Worm (Caenorhabditis elegans) whole organism, L1 larva: ENCODE measurements around the gene Y54F10BM.3.

Source experiments
- C16A3.4 ChIP-seq: fragments of 150-350 bp; optimal IDR thresholded peaks from 2 replicates; lab custom pipeline; 2014; ENCODE audit warnings: missing biosample characterization, missing genetic modification characterization
- C34B4.2 ChIP-seq: sonication (generic microtip); optimal IDR thresholded peaks from 2 replicates; lab custom pipeline; 2017; ENCODE audit warnings: mild to moderate bottlenecking, missing genetic modification characterization, missing compliant biosample characterization
- Y116A8C.19 ChIP-seq: sonication (generic microtip); optimal IDR thresholded peaks from 2 replicates; lab custom pipeline; 2016; ENCODE audit warnings: missing compliant biosample characterization, missing genetic modification characterization, borderline replicate concordance
- aha-1 ChIP-seq: fragments of 150-350 bp; optimal IDR thresholded peaks from 2 replicates; lab custom pipeline; 2014; ENCODE audit warnings: missing biosample characterization, missing genetic modification characterization
- blmp-1 ChIP-seq: fragments of 150-350 bp; optimal IDR thresholded peaks from 2 replicates; lab custom pipeline; 2014; ENCODE audit warnings: missing biosample characterization, missing genetic modification characterization
- ceh-82 ChIP-seq, 3 experiments: fragments of 150-350 bp in 1 of 3; sonication (generic microtip) in 2 of 3; optimal IDR thresholded peaks; 2 replicates each; lab custom pipeline; 2014 to 2017; ENCODE audit warnings: missing biosample characterization in 3 of 3, missing genetic modification characterization in 3 of 3
- ces-1 ChIP-seq: fragments of 150-350 bp; optimal IDR thresholded peaks from 2 replicates; lab custom pipeline; 2014; ENCODE audit warnings: missing biosample characterization, missing genetic modification reagents, missing genetic modification characterization
- dpl-1 ChIP-seq, 3 experiments: fragments of 150-350 bp in 2 of 3; sonication (generic microtip) in 1 of 3; optimal IDR thresholded peaks; 2 replicates each; lab custom pipeline; 2014 to 2017; ENCODE audit warnings: missing biosample characterization in 3 of 3, missing genetic modification characterization in 3 of 3, missing genetic modification reagents in 3 of 3
- dsc-1 ChIP-seq: sonication (generic microtip); optimal IDR thresholded peaks from 2 replicates; lab custom pipeline; 2016; ENCODE audit warnings: mild to moderate bottlenecking, missing genetic modification characterization, missing compliant biosample characterization
- efl-1 ChIP-seq, 4 experiments: fragments of 150-350 bp; optimal IDR thresholded peaks in 3 of 4; peaks in 1 of 4; 1 replicate in 1 of 4; 2 replicates in 3 of 4; lab custom pipeline; 2014; ENCODE audit warnings: missing biosample characterization in 2 of 4, missing genetic modification characterization in 2 of 4, missing genetic modification reagents in 2 of 4
- efl-3 ChIP-seq: fragments of 200-800 bp; sonication (Bioruptor generic); optimal IDR thresholded peaks from 2 replicates; lab custom pipeline; 2018; ENCODE audit warnings: mild to moderate bottlenecking, missing genetic modification characterization, missing compliant biosample characterization
- elt-2 ChIP-seq: sonication (generic microtip); optimal IDR thresholded peaks from 2 replicates; lab custom pipeline; 2016; ENCODE audit warnings: missing genetic modification characterization, mild to moderate bottlenecking, inconsistent platforms, missing compliant biosample characterization, missing genetic modification reagents
- fkh-8 ChIP-seq: sonication (generic microtip); optimal IDR thresholded peaks from 2 replicates; lab custom pipeline; 2016; ENCODE audit warnings: mild to moderate bottlenecking, missing genetic modification characterization, missing compliant biosample characterization
- hlh-17 ChIP-seq: fragments of 200-800 bp; sonication (Bioruptor generic); optimal IDR thresholded peaks from 2 replicates; lab custom pipeline; 2018; ENCODE audit warnings: missing genetic modification characterization, mild to moderate bottlenecking, missing compliant biosample characterization, moderate library complexity, borderline replicate concordance
- irx-1 ChIP-seq: sonication (generic microtip); optimal IDR thresholded peaks from 2 replicates; lab custom pipeline; 2016; ENCODE audit warnings: missing genetic modification characterization, missing compliant biosample characterization
- lin-15B ChIP-seq: fragments of 150-350 bp; sonication (generic microtip); optimal IDR thresholded peaks from 3 replicates; lab custom pipeline; 2014; ENCODE audit warnings: missing biosample characterization, missing genetic modification characterization
- lin-35 ChIP-seq, 2 experiments: fragments of 150-350 bp; optimal IDR thresholded peaks; 2 replicates each; lab custom pipeline; 2014; ENCODE audit warnings: missing biosample characterization in 2 of 2, missing genetic modification characterization in 2 of 2, missing genetic modification reagents in 2 of 2
- lsy-2 ChIP-seq, 2 experiments: fragments of 150-350 bp; optimal IDR thresholded peaks; 2 replicates each; lab custom pipeline; 2014; ENCODE audit warnings: missing biosample characterization in 2 of 2, missing genetic modification characterization in 2 of 2
- mef-2 ChIP-seq: fragments of 150-350 bp; optimal IDR thresholded peaks from 2 replicates; lab custom pipeline; 2014; ENCODE audit warnings: missing biosample characterization, missing genetic modification characterization
- mep-1 ChIP-seq: fragments of 150-350 bp; optimal IDR thresholded peaks from 2 replicates; lab custom pipeline; 2014; ENCODE audit warnings: missing biosample characterization, missing genetic modification characterization
- nhr-19 ChIP-seq: fragments of 200-800 bp; sonication (Bioruptor generic); conservative IDR thresholded peaks from 2 replicates; pipeline ENCODE4 v1.3.6; 2022; ENCODE audit warnings: missing genetic modification characterization, missing compliant biosample characterization
- nhr-20 ChIP-seq: sonication (generic microtip); optimal IDR thresholded peaks from 2 replicates; lab custom pipeline; 2016; ENCODE audit warnings: mild to moderate bottlenecking, missing genetic modification characterization, missing compliant biosample characterization
- nhr-77 ChIP-seq: fragments of 150-350 bp; optimal IDR thresholded peaks from 2 replicates; lab custom pipeline; 2014; ENCODE audit warnings: missing biosample characterization, missing genetic modification characterization
- nhr-85 ChIP-seq: sonication (generic microtip); peaks from one replicate; lab custom pipeline; 2016; ENCODE audit warnings: missing genetic modification characterization, inconsistent platforms, missing compliant biosample characterization
- nhr-90 ChIP-seq: sonication (generic microtip); optimal IDR thresholded peaks from 2 replicates; lab custom pipeline; 2016; ENCODE audit warnings: mild to moderate bottlenecking, missing genetic modification characterization, missing compliant biosample characterization; ENCODE audit not compliant: poor library complexity
- pax-3 ChIP-seq: fragments of 200-800 bp; sonication (Bioruptor generic); optimal IDR thresholded peaks from 2 replicates; lab custom pipeline; 2018; ENCODE audit warnings: mild to moderate bottlenecking, missing genetic modification characterization, moderate library complexity, missing compliant biosample characterization
- rnt-1 ChIP-seq: sonication (generic microtip); optimal IDR thresholded peaks from 2 replicates; lab custom pipeline; 2016; ENCODE audit warnings: mild to moderate bottlenecking, missing genetic modification characterization, moderate library complexity, missing compliant biosample characterization
- skn-1 ChIP-seq: fragments of 150-350 bp; optimal IDR thresholded peaks from 2 replicates; lab custom pipeline; 2014; ENCODE audit warnings: missing biosample characterization, missing genetic modification characterization
- snpc-4 ChIP-seq: fragments of 150-350 bp; optimal IDR thresholded peaks from 2 replicates; lab custom pipeline; 2014; ENCODE audit warnings: missing biosample characterization, missing genetic modification characterization
- snu-23 ChIP-seq: sonication (generic microtip); optimal IDR thresholded peaks from 2 replicates; lab custom pipeline; 2016; ENCODE audit warnings: missing genetic modification characterization, missing compliant biosample characterization
- sptf-1 ChIP-seq: fragments of 150-350 bp; optimal IDR thresholded peaks from 2 replicates; lab custom pipeline; 2014; ENCODE audit warnings: missing biosample characterization, missing genetic modification characterization
- sup-37 ChIP-seq: fragments of 200-800 bp; sonication (Bioruptor generic); optimal IDR thresholded peaks from 2 replicates; lab custom pipeline; 2018; ENCODE audit warnings: mild to moderate bottlenecking, missing genetic modification characterization, missing compliant biosample characterization
- swsn-7 ChIP-seq: sonication (generic microtip); optimal IDR thresholded peaks from 2 replicates; lab custom pipeline; 2016; ENCODE audit warnings: missing genetic modification characterization, missing compliant biosample characterization
- tbx-2 ChIP-seq: sonication (generic microtip); optimal IDR thresholded peaks from 2 replicates; lab custom pipeline; 2016; ENCODE audit warnings: missing genetic modification characterization, missing compliant biosample characterization

Gene Y54F10BM.3

ce11 chrIII:2291139-2291538 lies 9.3 kb downstream of the Y54F10BM.3 start, which contains the start of gene fbxa-219:
Gene fbxa-219, plus strand, starts transcription at chrIII:2291415.
- TF ChIP-seq sptf-1 (tag; lab: Kevin White, UChicago) = no peak
- TF ChIP-seq irx-1 (tag; lab: Kevin White, UChicago) = no peak
- TF ChIP-seq fkh-8 (tag; lab: Kevin White, UChicago) = no peak
- peak; percentile 32 for TF ChIP-seq elt-2 (tag; lab: Kevin White, UChicago)
- no peak for TF ChIP-seq Y116A8C.19 (tag; lab: Kevin White, UChicago)
- TF ChIP-seq lin-35 (GFP tag; optimal IDR thresholded peaks at IDR 0.05; lab: Kevin White, UChicago) = peak in 1 of 2 experiments; percentile 45
- no peak for TF ChIP-seq nhr-77 (tag; lab: Kevin White, UChicago)
- no peak for TF ChIP-seq nhr-90 (tag; lab: Kevin White, UChicago)
- no peak for TF ChIP-seq efl-3 (GFP tag; lab: Kevin White, UChicago)
- TF ChIP-seq nhr-20 (tag; lab: Kevin White, UChicago) = no peak
- no peak for TF ChIP-seq mep-1 (tag; lab: Kevin White, UChicago)
- TF ChIP-seq skn-1 (tag; lab: Kevin White, UChicago) = no peak
- TF ChIP-seq dsc-1 (tag; lab: Kevin White, UChicago) = no peak
- TF ChIP-seq lin-15B (tag; lab: Kevin White, UChicago) = no peak
- TF ChIP-seq pax-3 (tag; lab: Kevin White, UChicago) = no peak
- TF ChIP-seq hlh-17 (GFP tag; lab: Kevin White, UChicago) = no peak

- TF ChIP-seq nhr-90 (tag; lab: Kevin White, UChicago) (no peak), lin-35 (GFP tag; optimal IDR thresholded peaks at IDR 0.05; lab: Kevin White, UChicago) (peak in 1 of 2 experiments; percentile 8), efl-1 (optimal IDR thresholded peaks at IDR 0.05; lab: Kevin White, UChicago) (no peak), efl-1 (GFP tag; optimal IDR thresholded peaks at IDR 0.05 in 1 of 2; lab: Kevin White, UChicago) (peak in 1 of 2 experiments; percentile 80)
- TF ChIP-seq, all 84 proteins: peak for 2
These were observed 12.9 kb downstream of the Y54F10BM.3 start for ce11 chrIII:2294736-2295135.

- TF ChIP-seq efl-1 (optimal IDR thresholded peaks at IDR 0.05; lab: Kevin White, UChicago) (no peak), efl-1 (GFP tag; optimal IDR thresholded peaks at IDR 0.05 in 1 of 2; lab: Kevin White, UChicago) (peak in 1 of 2 experiments; percentile 26), tbx-2 (tag; lab: Kevin White, UChicago) (no peak)
These were observed 22.3 kb downstream of the Y54F10BM.3 start for ce11 chrIII:2304149-2304548.

- TF ChIP-seq swsn-7 (tag; lab: Kevin White, UChicago) (peak; percentile 24), tbx-2 (tag; lab: Kevin White, UChicago) (peak; percentile 13), ces-1 (no peak), efl-1 (optimal IDR thresholded peaks at IDR 0.05; lab: Kevin White, UChicago) (peak; percentile 76 to 82), efl-1 (GFP tag; optimal IDR thresholded peaks at IDR 0.05 in 1 of 2; lab: Kevin White, UChicago) (peak; percentile 43 to 95), lsy-2 (tag; optimal IDR thresholded peaks at IDR 0.05; lab: Kevin White, UChicago) (peak; percentile 36 to 52), nhr-19 (GFP tag; lab: Robert Waterston, UW) (no peak), hlh-17 (GFP tag; lab: Kevin White, UChicago) (no peak), dsc-1 (tag; lab: Kevin White, UChicago) (peak; percentile 23), lin-35 (GFP tag; optimal IDR thresholded peaks at IDR 0.05; lab: Kevin White, UChicago) (peak; percentile 20 to 55), blmp-1 (tag; lab: Kevin White, UChicago) (peak; percentile 8), fkh-8 (tag; lab: Kevin White, UChicago) (peak; percentile 1), C16A3.4 (tag; lab: Kevin White, UChicago) (no peak), ceh-82 (tag; optimal IDR thresholded peaks at IDR 0.05; lab: Kevin White, UChicago) (peak in 2 of 3 experiments; percentile 29 to 46), nhr-20 (tag; lab: Kevin White, UChicago) (peak; percentile 12), rnt-1 (peak; percentile 53), dpl-1 (GFP tag; optimal IDR thresholded peaks at IDR 0.05; lab: Kevin White, UChicago) (peak; percentile 6 to 15 (median 10)), snu-23 (GFP tag; lab: Kevin White, UChicago) (peak; percentile 58), sup-37 (no peak), snpc-4 (tag; lab: Kevin White, UChicago) (no peak)
These were observed 23.0 kb downstream of the Y54F10BM.3 start, which contains the start of gene Y54F10BM.9 for ce11 chrIII:2304867-2305266. Gene Y54F10BM.9, minus strand, starts transcription at chrIII:2304927.

- no peak for TF ChIP-seq mef-2 (tag; lab: Kevin White, UChicago)
- no peak for TF ChIP-seq C34B4.2
- no peak for TF ChIP-seq pax-3 (tag; lab: Kevin White, UChicago)
- no peak for TF ChIP-seq nhr-85 (tag; lab: Kevin White, UChicago)
- no peak for TF ChIP-seq ceh-82 (tag; optimal IDR thresholded peaks at IDR 0.05; lab: Kevin White, UChicago)
- no peak for TF ChIP-seq snu-23 (GFP tag; lab: Kevin White, UChicago)
- TF ChIP-seq aha-1 (tag; lab: Kevin White, UChicago) = no peak
- no peak for TF ChIP-seq ces-1
These were observed 26.2 kb downstream of the Y54F10BM.3 start, which contains the start of the genes fbxa-1 and Y54F10BM.20 for ce11 chrIII:2308026-2308425. Gene fbxa-1, minus strand, starts transcription at chrIII:2308126. Gene Y54F10BM.20, plus strand, starts transcription at chrIII:2308256.
